Fruit fly (Drosophila melanogaster) S2 (cell line): Measurements from ENCODE around the gene CG10301.

Experiments used
- CG8478 ChIP-seq: fragments of >200 bp; optimal IDR thresholded peaks from 2 replicates; lab custom pipeline; 2018
- CTCF ChIP-seq, 2 experiments: fragments of >200 bp; optimal IDR thresholded peaks; 2 replicates each; lab custom pipeline; 2018

- TF ChIP-seq CG8478 (lab: Kevin White, UChicago) (no peak), CTCF (optimal IDR thresholded peaks at IDR 0.05; lab: Kevin White, UChicago) (no peak)
Observed at dm6 chr3R:23721525-23721924, 11.6 kb downstream of the CG10301 start, which contains the start of gene CG10232.
